Fruit fly (Drosophila melanogaster) whole organism, embryonic: ENCODE measurements around the gene Pat1.

Experiments used
- Atf6 ChIP-seq: fragments of 200-800 bp; sonication (Bioruptor generic); IDR thresholded peaks from 2 replicates; pipeline ENCODE4 v1.3.6; 2022; ENCODE audit warnings: missing biosample characterization, missing genetic modification characterization
- Bgb ChIP-seq: fragments of 200-800 bp; sonication (Bioruptor generic); IDR thresholded peaks from 2 replicates; pipeline ENCODE4 v1.3.6; 2022; ENCODE audit warnings: missing biosample characterization, missing genetic modification characterization; ENCODE audit not compliant: partially characterized antibody
- Bteb2 ChIP-seq: fragments of 200-800 bp; sonication (Bioruptor generic); optimal IDR thresholded peaks from 2 replicates; lab custom pipeline; 2016; ENCODE audit warnings: missing biosample characterization, missing genetic modification characterization
- CG10209 ChIP-seq: fragments of 200-800 bp; sonication (Bioruptor generic); optimal IDR thresholded peaks from 3 replicates; lab custom pipeline; 2017; ENCODE audit warnings: missing biosample characterization, mild to moderate bottlenecking, missing genetic modification characterization, missing genetic modification reagents
- CG10366 ChIP-seq: fragments of 200-800 bp; sonication (Bioruptor generic); IDR thresholded peaks from 2 replicates; pipeline ENCODE4 v1.3.6; 2022; ENCODE audit warnings: missing biosample characterization, missing genetic modification characterization
- CG10654 ChIP-seq: fragments of 200-800 bp; sonication (Bioruptor generic); optimal IDR thresholded peaks from 2 replicates; lab custom pipeline; 2016; ENCODE audit warnings: missing biosample characterization, missing genetic modification characterization
- CG11696 ChIP-seq: fragments of 200-800 bp; sonication (Bioruptor generic); IDR thresholded peaks from 2 replicates; pipeline ENCODE4 v1.3.6; 2022; ENCODE audit warnings: missing biosample characterization, missing genetic modification characterization
- CG12391 ChIP-seq: fragments of 200-800 bp; sonication (Bioruptor generic); optimal IDR thresholded peaks from 3 replicates; lab custom pipeline; 2018; ENCODE audit warnings: missing biosample characterization, mild to moderate bottlenecking, missing genetic modification characterization, moderate library complexity
- CG14667 ChIP-seq: fragments of 200-800 bp; sonication (Bioruptor generic); IDR thresholded peaks from 2 replicates; pipeline ENCODE4 v1.3.6; 2022; ENCODE audit warnings: missing biosample characterization, missing genetic modification characterization
- CG14860 ChIP-seq: fragments of 200-800 bp; sonication (Bioruptor generic); IDR thresholded peaks from 3 replicates; pipeline ENCODE4 v1.3.6; 2022; ENCODE audit warnings: missing biosample characterization, missing genetic modification characterization; ENCODE audit not compliant: partially characterized antibody
- CG15514 ChIP-seq: fragments of 200-800 bp; sonication (Bioruptor generic); optimal IDR thresholded peaks from 3 replicates; lab custom pipeline; 2017; ENCODE audit warnings: missing biosample characterization, missing genetic modification characterization, mild to moderate bottlenecking, moderate library complexity, missing genetic modification reagents
- CG17328 ChIP-seq: fragments of 200-800 bp; sonication (Bioruptor generic); IDR thresholded peaks from 2 replicates; pipeline ENCODE4 v1.3.6; 2022; ENCODE audit warnings: missing biosample characterization, missing genetic modification characterization
- CG2712 ChIP-seq: fragments of 200-800 bp; optimal IDR thresholded peaks from 3 replicates; lab custom pipeline; 2019; ENCODE audit warnings: missing biosample characterization, mild to moderate bottlenecking, missing genetic modification characterization, moderate library complexity
- CG31224 ChIP-seq: fragments of 200-800 bp; sonication (Bioruptor generic); IDR thresholded peaks from 2 replicates; pipeline ENCODE4 v1.3.6; 2022; ENCODE audit warnings: missing biosample characterization, missing genetic modification characterization
- CG33557 ChIP-seq: fragments of 200-800 bp; sonication (Bioruptor generic); optimal IDR thresholded peaks from 2 replicates; lab custom pipeline; 2019; ENCODE audit warnings: missing biosample characterization, mild to moderate bottlenecking, missing genetic modification characterization, moderate library complexity
- CG3847 ChIP-seq: fragments of 200-800 bp; sonication (Bioruptor generic); IDR thresholded peaks from 2 replicates; pipeline ENCODE4 v1.3.6; 2022; ENCODE audit warnings: missing biosample characterization, missing genetic modification characterization
- CG7357 ChIP-seq: fragments of 200-800 bp; sonication (Bioruptor generic); IDR thresholded peaks from 3 replicates; pipeline ENCODE4 v1.3.6; 2022; ENCODE audit warnings: missing biosample characterization, missing genetic modification characterization
- CG7556 ChIP-seq: fragments of 200-800 bp; sonication (Bioruptor generic); optimal IDR thresholded peaks from 2 replicates; lab custom pipeline; 2017; ENCODE audit warnings: missing biosample characterization, mild to moderate bottlenecking, missing genetic modification characterization
- CG9215 ChIP-seq: fragments of 200-800 bp; sonication (Bioruptor generic); IDR thresholded peaks from 2 replicates; pipeline ENCODE4 v1.3.6; 2022; ENCODE audit warnings: missing biosample characterization, missing genetic modification characterization
- CoRest ChIP-seq: fragments of 200-800 bp; sonication (Bioruptor generic); optimal IDR thresholded peaks from 3 replicates; lab custom pipeline; 2018; ENCODE audit warnings: missing biosample characterization, mild to moderate bottlenecking, missing genetic modification characterization, moderate library complexity
- Deaf1 ChIP-seq: fragments of 200-800 bp; optimal IDR thresholded peaks from 3 replicates; lab custom pipeline; 2019; ENCODE audit warnings: missing biosample characterization, mild to moderate bottlenecking, missing genetic modification characterization, moderate library complexity
- Drgx ChIP-seq: fragments of 200-800 bp; sonication (Bioruptor generic); IDR thresholded peaks from 2 replicates; pipeline ENCODE4 v1.3.6; 2022; ENCODE audit warnings: missing biosample characterization, missing genetic modification characterization
- H15 ChIP-seq: fragments of 200-800 bp; sonication (Bioruptor generic); IDR thresholded peaks from 3 replicates; pipeline ENCODE4 v1.3.6; 2022; ENCODE audit warnings: missing biosample characterization, missing genetic modification characterization
- H2.0 ChIP-seq: fragments of 200-800 bp; sonication (Bioruptor generic); IDR thresholded peaks from 2 replicates; pipeline ENCODE4 v1.3.6; 2022; ENCODE audit warnings: missing biosample characterization, missing genetic modification characterization
- Hand ChIP-seq: fragments of 200-800 bp; sonication (Bioruptor generic); optimal IDR thresholded peaks from 2 replicates; lab custom pipeline; 2017; ENCODE audit warnings: mild to moderate bottlenecking, missing biosample characterization, missing genetic modification reagents, missing genetic modification characterization
- Hmr ChIP-seq: fragments of 200-800 bp; sonication (Bioruptor generic); optimal IDR thresholded peaks from 3 replicates; lab custom pipeline; 2017; ENCODE audit warnings: mild to moderate bottlenecking, missing biosample characterization, missing genetic modification reagents, missing genetic modification characterization
- Hr3 ChIP-seq: fragments of 200-800 bp; sonication (Bioruptor generic); optimal IDR thresholded peaks from 3 replicates; lab custom pipeline; 2016; ENCODE audit warnings: missing biosample characterization, missing genetic modification characterization
- Max ChIP-seq: fragments of 200-800 bp; sonication (Bioruptor generic); optimal IDR thresholded peaks from 2 replicates; lab custom pipeline; 2016; ENCODE audit warnings: missing biosample characterization, mild to moderate bottlenecking, missing genetic modification characterization
- NK7.1 ChIP-seq: fragments of 200-800 bp; sonication (Bioruptor generic); optimal IDR thresholded peaks from 3 replicates; lab custom pipeline; 2016; ENCODE audit warnings: missing biosample characterization, missing genetic modification characterization
- Nf-YB ChIP-seq: fragments of 200-800 bp; sonication (Bioruptor generic); optimal IDR thresholded peaks from 3 replicates; lab custom pipeline; 2019; ENCODE audit warnings: missing biosample characterization, mild to moderate bottlenecking, missing genetic modification characterization, moderate library complexity
- Sry-δ ChIP-seq: fragments of 200-800 bp; sonication (Bioruptor generic); optimal IDR thresholded peaks from 2 replicates; lab custom pipeline; 2016; ENCODE audit warnings: missing biosample characterization, missing genetic modification characterization
- Ssrp ChIP-seq: fragments of 200-800 bp; sonication (Bioruptor generic); optimal IDR thresholded peaks from 2 replicates; lab custom pipeline; 2018; ENCODE audit warnings: missing biosample characterization, mild to moderate bottlenecking, missing genetic modification characterization, moderate library complexity
- bsh ChIP-seq, 2 experiments: fragments of 200-800 bp; sonication (Bioruptor generic); optimal IDR thresholded peaks; 2 replicates each; lab custom pipeline; 2017 to 2018; ENCODE audit warnings: mild to moderate bottlenecking in 2 of 2, missing biosample characterization in 2 of 2, missing genetic modification characterization in 2 of 2, moderate library complexity in 1 of 2
- chif ChIP-seq, 2 experiments: fragments of 200-800 bp; sonication (Bioruptor generic); optimal IDR thresholded peaks; 3 replicates each; lab custom pipeline; 2016; ENCODE audit warnings: missing biosample characterization in 2 of 2, missing genetic modification characterization in 2 of 2
- corto ChIP-seq: fragments of 200-800 bp; sonication (Bioruptor generic); optimal IDR thresholded peaks from 2 replicates; lab custom pipeline; 2016; ENCODE audit warnings: missing biosample characterization, mild to moderate bottlenecking, missing genetic modification characterization, moderate library complexity
- crp ChIP-seq, 2 experiments: fragments of 200-800 bp; sonication (Bioruptor generic); optimal IDR thresholded peaks; 2 replicates in 1 of 2; 3 replicates in 1 of 2; lab custom pipeline; 2017; ENCODE audit warnings: missing biosample characterization in 2 of 2, missing genetic modification characterization in 2 of 2, mild to moderate bottlenecking in 1 of 2, moderate library complexity in 1 of 2
- emc ChIP-seq: fragments of 200-800 bp; sonication (Bioruptor generic); optimal IDR thresholded peaks from 2 replicates; lab custom pipeline; 2016; ENCODE audit warnings: missing biosample characterization, missing genetic modification characterization
- gem ChIP-seq: fragments of 200-800 bp; sonication (Bioruptor generic); optimal IDR thresholded peaks from 2 replicates; lab custom pipeline; 2019; ENCODE audit warnings: missing biosample characterization, mild to moderate bottlenecking, missing genetic modification characterization, moderate library complexity
- hbn ChIP-seq: fragments of 200-800 bp; sonication (Bioruptor generic); IDR thresholded peaks from 2 replicates; pipeline ENCODE4 v1.3.6; 2022; ENCODE audit warnings: missing biosample characterization, missing genetic modification characterization; ENCODE audit not compliant: partially characterized antibody
- inv ChIP-seq: fragments of 200-800 bp; sonication (Bioruptor generic); IDR thresholded peaks from 2 replicates; pipeline ENCODE4 v1.3.6; 2022; ENCODE audit warnings: missing biosample characterization, missing genetic modification characterization; ENCODE audit not compliant: partially characterized antibody
- ken ChIP-seq: fragments of 200-800 bp; sonication (Bioruptor generic); IDR thresholded peaks from 3 replicates; pipeline ENCODE4 v1.3.6; 2022; ENCODE audit warnings: missing biosample characterization, missing genetic modification characterization
- klu ChIP-seq: fragments of 200-800 bp; sonication (Bioruptor generic); IDR thresholded peaks from 2 replicates; pipeline ENCODE4 v1.3.6; 2022; ENCODE audit warnings: missing biosample characterization, missing genetic modification characterization
- nom ChIP-seq: fragments of 200-800 bp; sonication (Bioruptor generic); optimal IDR thresholded peaks from 2 replicates; lab custom pipeline; 2017; ENCODE audit warnings: missing biosample characterization, missing genetic modification characterization, mild to moderate bottlenecking, moderate library complexity, missing genetic modification reagents
- p53 ChIP-seq: fragments of 200-800 bp; sonication (Bioruptor generic); optimal IDR thresholded peaks from 2 replicates; lab custom pipeline; 2016; ENCODE audit warnings: missing biosample characterization, missing genetic modification characterization
- pho ChIP-seq: fragments of 200-800 bp; sonication (Bioruptor generic); optimal IDR thresholded peaks from 2 replicates; lab custom pipeline; 2016; ENCODE audit warnings: missing biosample characterization, missing genetic modification characterization
- sna ChIP-seq: fragments of 200-800 bp; sonication (Bioruptor generic); IDR thresholded peaks from 2 replicates; pipeline ENCODE4 v1.3.6; 2022; ENCODE audit warnings: missing biosample characterization, missing genetic modification characterization; ENCODE audit not compliant: partially characterized antibody
- toy ChIP-seq: fragments of 200-800 bp; sonication (Bioruptor generic); IDR thresholded peaks from 2 replicates; pipeline ENCODE4 v1.3.6; 2022; ENCODE audit warnings: missing biosample characterization, missing genetic modification characterization
- usp ChIP-seq: fragments of >200 bp; optimal IDR thresholded peaks from 2 replicates; lab custom pipeline; 2017; ENCODE audit warnings: missing biosample characterization, missing genetic modification characterization
- vvl ChIP-seq: fragments of 200-800 bp; sonication (Bioruptor generic); IDR thresholded peaks from 2 replicates; pipeline ENCODE4 v1.3.6; 2022; ENCODE audit warnings: missing biosample characterization, missing genetic modification characterization
- z ChIP-seq: fragments of 200-800 bp; sonication (Bioruptor generic); IDR thresholded peaks from 3 replicates; pipeline ENCODE4 v1.3.6; 2022; ENCODE audit warnings: missing biosample characterization, missing genetic modification characterization

Pat1 gene

dm6 chrX:6574488-6574887, 16.1 kb upstream of the Pat1 start (continued):
- TF ChIP-seq inv (no peak), CG3847 (peak; percentile 35; the same call in 1 of the 2 replicates), NK7.1 (GFP tag; lab: Kevin White, UChicago) (no peak), CG10654 (no peak), vvl (GFP tag; lab: Robert Waterston, UW) (peak; percentile 49; the same call in 1 of the 2 replicates), CoRest (tag; lab: Kevin White, UChicago) (peak; percentile 12), Atf6 (GFP tag; lab: Robert Waterston, UW) (peak; percentile 27; the same call in 1 of the 2 replicates), Hand (GFP tag; lab: Kevin White, UChicago) (no peak), nom (GFP tag; lab: Kevin White, UChicago) (no peak), Hmr (GFP tag; lab: Kevin White, UChicago) (no peak), chif (GFP tag; optimal IDR thresholded peaks at IDR 0.05; lab: Kevin White, UChicago) (no peak), Drgx (GFP tag; lab: Robert Waterston, UW) (peak; percentile 47; the same call in 1 of the 2 replicates), sna (GFP tag; lab: Robert Waterston, UW) (no peak), ken (peak; percentile 55; the same call in 1 of the 3 replicates), CG17328 (peak; percentile 28; the same call in 1 of the 2 replicates), CG9215 (GFP tag; lab: Robert Waterston, UW) (peak; percentile 22; the same call in 1 of the 2 replicates), Bgb (GFP tag; lab: Robert Waterston, UW) (no peak), Nf-YB (GFP tag; lab: Kevin White, UChicago) (no peak), z (GFP tag; lab: Robert Waterston, UW) (no peak), Max (no peak), hbn (GFP tag; lab: Robert Waterston, UW) (no peak), H15 (GFP tag; lab: Robert Waterston, UW) (0 out of 3 replicates have a peak, but pooled peaks have one; percentile 41), gem (tag; lab: Kevin White, UChicago) (peak; percentile 47), pho (no peak), usp (no peak), Ssrp (tag; lab: Kevin White, UChicago) (peak; percentile 11), CG2712 (peak; percentile 28), Hr3 (no peak), toy (GFP tag; lab: Robert Waterston, UW) (no peak), bsh (GFP tag; optimal IDR thresholded peaks at IDR 0.05; lab: Kevin White, UChicago) (peak in 1 of 2 experiments; percentile 18), Sry-δ (GFP tag; lab: Kevin White, UChicago) (no peak), emc (no peak), p53 (no peak), Bteb2 (GFP tag; lab: Kevin White, UChicago) (no peak), CG33557 (GFP tag; lab: Kevin White, UChicago) (no peak), CG10209 (GFP tag; lab: Kevin White, UChicago) (peak; percentile 21), CG14860 (GFP tag; lab: Robert Waterston, UW) (no peak), CG14667 (GFP tag; lab: Robert Waterston, UW) (0 out of 2 replicates have a peak, but pooled peaks have one; percentile 17), CG12391 (tag; lab: Kevin White, UChicago) (peak; percentile 6), corto (no peak), CG7556 (GFP tag; lab: Kevin White, UChicago) (no peak), Deaf1 (tag; lab: Kevin White, UChicago) (no peak), CG15514 (GFP tag; lab: Kevin White, UChicago) (peak; percentile 9), CG31224 (GFP tag; lab: Robert Waterston, UW) (no peak), H2.0 (GFP tag; lab: Robert Waterston, UW) (peak; percentile 42; the same call in 1 of the 2 replicates), CG11696 (GFP tag; lab: Robert Waterston, UW) (no peak), CG7357 (GFP tag; lab: Robert Waterston, UW) (peak; percentile 37; the same call in 1 of the 3 replicates), klu (GFP tag; lab: Robert Waterston, UW) (no peak), CG10366 (GFP tag; lab: Robert Waterston, UW) (peak; percentile 50), crp (GFP tag; optimal IDR thresholded peaks at IDR 0.05; lab: Kevin White, UChicago) (no peak)
